Fruit fly (Drosophila melanogaster) whole organism, embryonic: ENCODE measurements around the gene CecA1.

Source experiments
- CG10366 ChIP-seq: fragments of 200-800 bp; sonication (Bioruptor generic); IDR thresholded peaks from 2 replicates; pipeline ENCODE4 v1.3.6; 2022; ENCODE audit warnings: missing biosample characterization, missing genetic modification characterization
- CG12219 ChIP-seq: fragments of 200-800 bp; sonication (Bioruptor generic); optimal IDR thresholded peaks from 3 replicates; lab custom pipeline; 2018; ENCODE audit warnings: missing biosample characterization, mild to moderate bottlenecking, missing genetic modification characterization
- CG13424 ChIP-seq: fragments of 200-800 bp; sonication (Bioruptor generic); optimal IDR thresholded peaks from 2 replicates; lab custom pipeline; 2019; ENCODE audit warnings: missing biosample characterization, mild to moderate bottlenecking, missing genetic modification characterization, moderate library complexity
- CG14014 ChIP-seq: fragments of 200-800 bp; sonication (Bioruptor generic); IDR thresholded peaks from 2 replicates; pipeline ENCODE4 v1.3.6; 2022; ENCODE audit warnings: missing biosample characterization, missing genetic modification characterization
- CG14050 ChIP-seq: fragments of 200-800 bp; sonication (Bioruptor generic); IDR thresholded peaks from 3 replicates; pipeline ENCODE4 v1.3.6; 2022; ENCODE audit warnings: missing biosample characterization, missing genetic modification characterization
- CG16863 ChIP-seq: fragments of 200-800 bp; sonication (Bioruptor generic); optimal IDR thresholded peaks from 3 replicates; lab custom pipeline; 2016; ENCODE audit warnings: missing biosample characterization, missing genetic modification characterization
- CG17328 ChIP-seq: fragments of 200-800 bp; sonication (Bioruptor generic); IDR thresholded peaks from 2 replicates; pipeline ENCODE4 v1.3.6; 2022; ENCODE audit warnings: missing biosample characterization, missing genetic modification characterization
- CG17385 ChIP-seq: fragments of 200-800 bp; sonication (Bioruptor generic); optimal IDR thresholded peaks from 3 replicates; lab custom pipeline; 2018; ENCODE audit warnings: missing biosample characterization, mild to moderate bottlenecking, missing genetic modification characterization
- CG17829 ChIP-seq: fragments of 200-800 bp; optimal IDR thresholded peaks from 2 replicates; lab custom pipeline; 2019; ENCODE audit warnings: missing biosample characterization, mild to moderate bottlenecking, missing genetic modification characterization, moderate library complexity
- CG18262 ChIP-seq: fragments of 200-800 bp; optimal IDR thresholded peaks from 3 replicates; lab custom pipeline; 2019; ENCODE audit warnings: missing biosample characterization, mild to moderate bottlenecking, missing genetic modification characterization, moderate library complexity
- CG18599 ChIP-seq: fragments of 200-800 bp; sonication (Bioruptor generic); optimal IDR thresholded peaks from 3 replicates; lab custom pipeline; 2017; ENCODE audit warnings: missing biosample characterization, missing genetic modification characterization, mild to moderate bottlenecking, moderate library complexity, missing genetic modification reagents
- CG4360 ChIP-seq: fragments of 200-800 bp; sonication (Bioruptor generic); IDR thresholded peaks from 2 replicates; pipeline ENCODE4 v1.3.6; 2022; ENCODE audit warnings: missing biosample characterization, missing genetic modification characterization
- CG4730 ChIP-seq: fragments of 200-800 bp; sonication (Bioruptor generic); IDR thresholded peaks from 2 replicates; pipeline ENCODE4 v1.3.6; 2022; ENCODE audit warnings: missing biosample characterization, missing genetic modification characterization
- CG7556 ChIP-seq: fragments of 200-800 bp; sonication (Bioruptor generic); optimal IDR thresholded peaks from 2 replicates; lab custom pipeline; 2017; ENCODE audit warnings: missing biosample characterization, mild to moderate bottlenecking, missing genetic modification characterization
- CG7745 ChIP-seq: fragments of 200-800 bp; sonication (Bioruptor generic); optimal IDR thresholded peaks from 2 replicates; lab custom pipeline; 2018; ENCODE audit warnings: missing biosample characterization, mild to moderate bottlenecking, missing genetic modification characterization, moderate library complexity
- CG7839 ChIP-seq: fragments of 200-800 bp; sonication (Bioruptor generic); optimal IDR thresholded peaks from 3 replicates; lab custom pipeline; 2018; ENCODE audit warnings: missing biosample characterization, mild to moderate bottlenecking, missing genetic modification characterization, moderate library complexity
- CTCF ChIP-seq: fragments of 200-800 bp; sonication (Bioruptor generic); optimal IDR thresholded peaks from 2 replicates; lab custom pipeline; 2017; ENCODE audit warnings: missing biosample characterization, mild to moderate bottlenecking, missing genetic modification characterization, moderate library complexity
- Chrac-16 ChIP-seq: fragments of 200-800 bp; sonication (Bioruptor generic); optimal IDR thresholded peaks from 3 replicates; lab custom pipeline; 2016; ENCODE audit warnings: missing biosample characterization, missing genetic modification characterization
- Dad ChIP-seq: fragments of 200-800 bp; sonication (Bioruptor generic); optimal IDR thresholded peaks from 3 replicates; lab custom pipeline; 2016; ENCODE audit warnings: missing biosample characterization, missing genetic modification characterization
- Elba2 ChIP-seq: fragments of 200-800 bp; sonication (Bioruptor generic); optimal IDR thresholded peaks from 3 replicates; lab custom pipeline; 2016; ENCODE audit warnings: missing biosample characterization, missing genetic modification characterization
- HLH3B ChIP-seq: fragments of 200-800 bp; sonication (Bioruptor generic); IDR thresholded peaks from 2 replicates; pipeline ENCODE4 v1.3.6; 2022; ENCODE audit warnings: missing biosample characterization, missing genetic modification characterization
- Max ChIP-seq: fragments of 200-800 bp; sonication (Bioruptor generic); optimal IDR thresholded peaks from 2 replicates; lab custom pipeline; 2016; ENCODE audit warnings: missing biosample characterization, mild to moderate bottlenecking, missing genetic modification characterization
- Med ChIP-seq: fragments of 200-800 bp; sonication (Bioruptor generic); peaks from one replicate; lab custom pipeline; 2016; ENCODE audit warnings: missing biosample characterization, missing genetic modification characterization, mild to moderate bottlenecking, inconsistent platforms, moderate library complexity
- Mes4 ChIP-seq: fragments of 200-800 bp; sonication (Bioruptor generic); optimal IDR thresholded peaks from 2 replicates; lab custom pipeline; 2016; ENCODE audit warnings: missing biosample characterization, missing genetic modification characterization
- Mrtf ChIP-seq: fragments of 200-800 bp; sonication (Bioruptor generic); IDR thresholded peaks from 3 replicates; pipeline ENCODE4 v1.3.6; 2022; ENCODE audit warnings: missing biosample characterization, missing genetic modification characterization
- Myb ChIP-seq: fragments of 200-800 bp; sonication (Bioruptor generic); optimal IDR thresholded peaks from 2 replicates; lab custom pipeline; 2016; ENCODE audit warnings: missing biosample characterization, missing genetic modification characterization
- Neu2 ChIP-seq: fragments of 200-800 bp; sonication (Bioruptor generic); optimal IDR thresholded peaks from 3 replicates; lab custom pipeline; 2016; ENCODE audit warnings: missing biosample characterization, missing genetic modification characterization, borderline replicate concordance
- Nf-YA ChIP-seq: fragments of 200-800 bp; sonication (Bioruptor generic); IDR thresholded peaks from 2 replicates; pipeline ENCODE4 v1.3.6; 2022; ENCODE audit warnings: missing biosample characterization, missing genetic modification characterization
- Nf-YC ChIP-seq: fragments of 200-800 bp; optimal IDR thresholded peaks from 3 replicates; lab custom pipeline; 2019; ENCODE audit warnings: missing biosample characterization, mild to moderate bottlenecking, missing genetic modification characterization, moderate library complexity
- Xrp1 ChIP-seq: fragments of 200-800 bp; sonication (Bioruptor generic); IDR thresholded peaks from 2 replicates; pipeline ENCODE4 v1.3.6; 2022; ENCODE audit warnings: missing biosample characterization, missing genetic modification characterization
- abd-A ChIP-seq: fragments of 200-800 bp; sonication (Bioruptor generic); optimal IDR thresholded peaks from 3 replicates; lab custom pipeline; 2019; ENCODE audit warnings: missing biosample characterization, mild to moderate bottlenecking, missing genetic modification characterization, moderate library complexity
- bbx ChIP-seq: fragments of 200-800 bp; sonication (Bioruptor generic); IDR thresholded peaks from 2 replicates; pipeline ENCODE4 v1.3.6; 2022; ENCODE audit warnings: missing biosample characterization, missing genetic modification characterization; ENCODE audit not compliant: partially characterized antibody
- chinmo ChIP-seq: fragments of 200-800 bp; sonication (Bioruptor generic); IDR thresholded peaks from 4 replicates; pipeline ENCODE4 v1.3.6; 2022; ENCODE audit warnings: missing biosample characterization, missing genetic modification characterization; ENCODE audit not compliant: partially characterized antibody
- croc ChIP-seq: fragments of 200-800 bp; sonication (Bioruptor generic); conservative IDR thresholded peaks from 3 replicates; pipeline ENCODE4 v1.3.6; 2022; ENCODE audit warnings: missing biosample characterization, missing genetic modification characterization
- da ChIP-seq: fragments of 200-800 bp; sonication (Bioruptor generic); optimal IDR thresholded peaks from 2 replicates; lab custom pipeline; 2016; ENCODE audit warnings: missing biosample characterization, missing genetic modification characterization
- danr ChIP-seq: fragments of 200-800 bp; sonication (Bioruptor generic); IDR thresholded peaks from 2 replicates; pipeline ENCODE4 v1.3.6; 2022; ENCODE audit warnings: missing biosample characterization, missing genetic modification characterization
- dimm ChIP-seq: fragments of 200-800 bp; sonication (Bioruptor generic); IDR thresholded peaks from 2 replicates; pipeline ENCODE4 v1.3.6; 2022; ENCODE audit warnings: missing biosample characterization, missing genetic modification characterization
- ems ChIP-seq: fragments of 200-800 bp; sonication (Bioruptor generic); optimal IDR thresholded peaks from 3 replicates; lab custom pipeline; 2016; ENCODE audit warnings: missing biosample characterization, missing genetic modification characterization
- esg ChIP-seq: fragments of 200-800 bp; sonication (Bioruptor generic); conservative IDR thresholded peaks from 2 replicates; pipeline ENCODE4 v1.3.6; 2022; ENCODE audit warnings: missing biosample characterization, missing genetic modification characterization
- fd96Cb ChIP-seq: fragments of 200-800 bp; sonication (Bioruptor generic); optimal IDR thresholded peaks from 2 replicates; lab custom pipeline; 2018; ENCODE audit warnings: missing biosample characterization, mild to moderate bottlenecking, missing genetic modification characterization, moderate library complexity
- h ChIP-seq: fragments of >200 bp; optimal IDR thresholded peaks from 2 replicates; lab custom pipeline; 2017
- maf-S ChIP-seq: fragments of 200-800 bp; sonication (Bioruptor generic); optimal IDR thresholded peaks from 2 replicates; lab custom pipeline; 2016; ENCODE audit warnings: missing biosample characterization, missing genetic modification characterization
- oc ChIP-seq: fragments of 200-800 bp; sonication (Bioruptor generic); optimal IDR thresholded peaks from 2 replicates; lab custom pipeline; 2018; ENCODE audit warnings: missing biosample characterization, mild to moderate bottlenecking, missing genetic modification characterization, moderate library complexity
- org-1 ChIP-seq: fragments of 200-800 bp; sonication (Bioruptor generic); optimal IDR thresholded peaks from 2 replicates; lab custom pipeline; 2017; ENCODE audit warnings: missing biosample characterization, missing genetic modification characterization
- pan ChIP-seq, 4 experiments: fragments of >200 bp in 3 of 4; fragments of 200-800 bp in 1 of 4; sonication (Bioruptor generic) in 1 of 4; optimal IDR thresholded peaks in 3 of 4; IDR thresholded peaks in 1 of 4; 2 replicates each; pipeline versions ENCODE4 v1.3.6 to Lab custom; 2017 to 2022; ENCODE audit warnings: missing biosample characterization in 2 of 4, missing genetic modification characterization in 2 of 4, mixed read lengths in 1 of 4
- so ChIP-seq: fragments of 200-800 bp; sonication (Bioruptor generic); IDR thresholded peaks from 3 replicates; pipeline ENCODE4 v1.3.6; 2022; ENCODE audit warnings: missing biosample characterization, missing genetic modification characterization
- tna ChIP-seq: fragments of 200-800 bp; sonication (Bioruptor generic); IDR thresholded peaks from 2 replicates; pipeline ENCODE4 v1.3.6; 2022; ENCODE audit warnings: missing biosample characterization, missing genetic modification characterization; ENCODE audit not compliant: partially characterized antibody
- vvl ChIP-seq: fragments of 200-800 bp; sonication (Bioruptor generic); IDR thresholded peaks from 2 replicates; pipeline ENCODE4 v1.3.6; 2022; ENCODE audit warnings: missing biosample characterization, missing genetic modification characterization
- zen ChIP-seq: fragments of 200-800 bp; sonication (Bioruptor generic); optimal IDR thresholded peaks from 3 replicates; lab custom pipeline; 2018; ENCODE audit warnings: missing biosample characterization, mild to moderate bottlenecking, missing genetic modification characterization, moderate library complexity

CecA1 gene

DNA sequence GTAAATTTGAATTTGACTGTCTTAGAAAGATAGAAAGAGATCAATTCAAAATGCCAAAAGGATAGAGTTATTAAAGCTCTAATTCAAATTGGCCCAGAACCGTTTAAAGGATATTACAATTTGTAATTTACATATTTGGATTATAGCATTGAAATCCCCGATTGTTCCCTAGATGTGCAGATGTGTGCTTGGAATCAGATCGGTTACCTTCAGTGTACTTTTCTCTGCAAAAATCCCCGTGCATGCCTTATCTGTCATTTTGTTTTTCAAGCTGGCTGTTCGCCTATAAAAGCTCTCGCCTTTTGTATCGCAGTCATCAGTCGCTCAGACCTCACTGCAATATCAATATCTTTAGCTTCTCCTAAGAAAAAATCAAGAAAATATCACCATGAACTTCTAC lies at the start of gene CecA1:
CecA1 (plus strand) TSS at position 315 of the 400 bp plus-strand sequence.
- no peak for TF ChIP-seq CG7839 (tag; lab: Kevin White, UChicago)
- 0 out of 4 replicates have a peak, but pooled peaks have one; percentile 56 for TF ChIP-seq chinmo (GFP tag; lab: Robert Waterston, UW)

DNA sequence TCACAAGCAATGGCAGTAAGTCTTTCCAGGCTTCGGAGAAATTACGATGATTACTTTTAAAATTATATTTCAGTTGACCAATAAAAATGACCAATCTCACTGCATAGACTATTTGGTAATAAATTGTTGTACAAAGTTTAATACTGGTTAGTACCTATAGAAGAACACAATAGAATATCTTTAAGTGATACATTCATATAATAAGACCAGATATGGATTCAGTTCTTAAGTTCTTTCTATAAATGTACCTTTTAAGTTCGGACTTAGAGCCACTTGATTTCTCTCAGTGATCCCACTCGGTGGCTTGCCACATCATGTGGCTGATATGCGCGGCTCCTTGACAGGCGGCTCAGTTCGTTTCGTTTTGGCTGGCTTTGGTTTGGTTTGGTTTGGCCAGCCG lies 47.4 kb upstream of the CecA1 start:
- TF ChIP-seq CG16863 (GFP tag; lab: Kevin White, UChicago) = no peak
- no peak for TF ChIP-seq tna (GFP tag; lab: Robert Waterston, UW)
- TF ChIP-seq Nf-YC (tag; lab: Kevin White, UChicago) = no peak
- TF ChIP-seq CG14050 (GFP tag; lab: Robert Waterston, UW) = no peak
- TF ChIP-seq CG17829 (tag; lab: Kevin White, UChicago) = no peak
- TF ChIP-seq zen (tag; lab: Kevin White, UChicago) = no peak
- no peak for TF ChIP-seq bbx (GFP tag; lab: Robert Waterston, UW)
- TF ChIP-seq h = no peak
- no peak for TF ChIP-seq CG10366 (GFP tag; lab: Robert Waterston, UW)
- no peak for TF ChIP-seq abd-A
- TF ChIP-seq CG18262 (tag; lab: Kevin White, UChicago) = no peak

DNA sequence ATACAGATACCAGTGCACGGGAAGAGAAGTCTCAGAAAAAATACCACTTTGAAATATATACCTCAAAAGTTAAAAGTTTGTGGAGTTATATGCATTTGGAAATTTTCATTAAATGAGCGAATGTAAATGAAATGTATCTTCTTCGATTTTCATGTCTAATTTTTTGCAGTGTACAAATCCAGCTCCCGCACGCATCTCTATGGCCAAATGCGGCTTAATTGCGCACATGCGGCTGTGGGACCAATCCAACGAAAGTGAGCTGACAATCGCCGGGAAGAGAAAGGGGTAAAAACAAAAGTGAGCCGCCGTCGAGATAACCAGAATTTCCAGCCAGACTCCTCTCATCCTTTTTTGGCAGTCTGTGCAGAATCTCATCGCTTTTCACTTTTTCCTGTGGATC lies 46.5 kb upstream of the CecA1 start:
- TF ChIP-seq CG4730 (GFP tag; lab: Robert Waterston, UW) = no peak
- peak; percentile 77; the same call in 2 of the 3 replicates for TF ChIP-seq so
- peak; percentile 81 for TF ChIP-seq Med
- no peak for TF ChIP-seq Max (GFP tag; lab: Kevin White, UChicago)
- 0 out of 2 replicates have a peak, but pooled peaks have one; percentile 10 for TF ChIP-seq Nf-YA (GFP tag; lab: Robert Waterston, UW)
- TF ChIP-seq esg (GFP tag; lab: Robert Waterston, UW) = peak; percentile 45
- peak; percentile 68; the same call in 1 of the 2 replicates for TF ChIP-seq Xrp1 (GFP tag; lab: Robert Waterston, UW)
- TF ChIP-seq CG18262 (tag; lab: Kevin White, UChicago) = peak; percentile 40
- TF ChIP-seq Dad = no peak
- peak; percentile 6 for TF ChIP-seq CG7556 (GFP tag; lab: Kevin White, UChicago)
- peak; percentile 9 for TF ChIP-seq fd96Cb (tag; lab: Kevin White, UChicago)
- TF ChIP-seq org-1 (GFP tag; lab: Kevin White, UChicago) = peak; percentile 19
- no peak for TF ChIP-seq ems (GFP tag; lab: Kevin White, UChicago)
- no peak for TF ChIP-seq maf-S (GFP tag; lab: Kevin White, UChicago)
- no peak for TF ChIP-seq dimm (GFP tag; lab: Robert Waterston, UW)
- TF ChIP-seq CG17328 (GFP tag; lab: Robert Waterston, UW) = peak; percentile 53
- TF ChIP-seq danr = no peak
- TF ChIP-seq Myb (GFP tag; lab: Kevin White, UChicago) = no peak
- peak; percentile 58 for TF ChIP-seq CG14014
- TF ChIP-seq Mrtf (GFP tag; lab: Robert Waterston, UW) = peak; percentile 31; the same call in 1 of the 3 replicates
- TF ChIP-seq pan (optimal IDR thresholded peaks at IDR 0.05; lab: Kevin White, UChicago) = no peak
- peak in 1 of 2 experiments; percentile 62 for TF ChIP-seq pan (GFP tag; optimal IDR thresholded peaks at IDR 0.05 in 1 of 2, IDR thresholded peaks at IDR 0.05 in 1 of 2)
- no peak for TF ChIP-seq Chrac-16 (GFP tag; lab: Kevin White, UChicago)
- no peak for TF ChIP-seq croc
- TF ChIP-seq CTCF (GFP tag; lab: Kevin White, UChicago) = no peak
- TF ChIP-seq CG4360 (GFP tag; lab: Robert Waterston, UW) = no peak
- peak; percentile 64 for TF ChIP-seq HLH3B (GFP tag; lab: Robert Waterston, UW)
- TF ChIP-seq CG18599 (GFP tag; lab: Kevin White, UChicago) = peak; percentile 10
- TF ChIP-seq vvl = peak; percentile 84
- TF ChIP-seq da (GFP tag; lab: Kevin White, UChicago) = no peak
- TF ChIP-seq Neu2 (GFP tag; lab: Kevin White, UChicago) = no peak
- peak; percentile 80 for TF ChIP-seq oc
- TF ChIP-seq CG17385 = no peak
- peak; percentile 4 for TF ChIP-seq CG13424 (tag; lab: Kevin White, UChicago)
- no peak for TF ChIP-seq Elba2 (GFP tag; lab: Kevin White, UChicago)
- no peak for TF ChIP-seq CG7745 (tag; lab: Kevin White, UChicago)
- peak; percentile 19 for TF ChIP-seq CG12219 (GFP tag; lab: Kevin White, UChicago)
- no peak for TF ChIP-seq Mes4 (GFP tag; lab: Kevin White, UChicago)
